Worm (Caenorhabditis elegans) whole organism, late embryonic: ENCODE measurements around the gene elk-2.

Experiments used
- F13H6.1 ChIP-seq: sonication (generic microtip); optimal IDR thresholded peaks from 2 replicates; lab custom pipeline; 2016; ENCODE audit warnings: missing genetic modification characterization, missing compliant biosample characterization
- ceh-30 ChIP-seq: fragments of 150-350 bp; optimal IDR thresholded peaks from 2 replicates; lab custom pipeline; 2014; ENCODE audit warnings: missing biosample characterization, missing genetic modification characterization
- dve-1 ChIP-seq: sonication (generic microtip); optimal IDR thresholded peaks from 2 replicates; lab custom pipeline; 2017; ENCODE audit warnings: antibody characterized with exemption, mild to moderate bottlenecking, missing genetic modification characterization, missing compliant biosample characterization
- elt-2 ChIP-seq: sonication (generic microtip); optimal IDR thresholded peaks from 2 replicates; lab custom pipeline; 2016; ENCODE audit warnings: missing genetic modification reagents, missing genetic modification characterization, missing compliant biosample characterization
- elt-4 ChIP-seq: sonication (generic microtip); optimal IDR thresholded peaks from 2 replicates; lab custom pipeline; 2016; ENCODE audit warnings: missing genetic modification characterization, missing compliant biosample characterization
- fkh-6 ChIP-seq: sonication (generic microtip); optimal IDR thresholded peaks from 2 replicates; lab custom pipeline; 2016; ENCODE audit warnings: missing genetic modification characterization, missing compliant biosample characterization
- gmeb-2 ChIP-seq: sonication (generic microtip); optimal IDR thresholded peaks from 2 replicates; lab custom pipeline; 2016; ENCODE audit warnings: missing genetic modification characterization, inconsistent platforms, missing compliant biosample characterization
- hlh-8 ChIP-seq: sonication (generic microtip); optimal IDR thresholded peaks from 2 replicates; lab custom pipeline; 2016; ENCODE audit warnings: missing genotype, missing genetic modification characterization, missing compliant biosample characterization
- pat-9 ChIP-seq: fragments of 200-800 bp; sonication (Bioruptor generic); optimal IDR thresholded peaks from 2 replicates; lab custom pipeline; 2018; ENCODE audit warnings: mild to moderate bottlenecking, missing genetic modification characterization, moderate library complexity, missing compliant biosample characterization
- pha-4 ChIP-seq: fragments of 150-350 bp; optimal IDR thresholded peaks from 2 replicates; lab custom pipeline; 2018; ENCODE audit warnings: missing biosample characterization, missing genetic modification reagents, missing genetic modification characterization
- pqm-1 ChIP-seq: sonication (generic microtip); optimal IDR thresholded peaks from 2 replicates; lab custom pipeline; 2016; ENCODE audit warnings: missing genetic modification characterization, missing compliant biosample characterization
- sox-4 ChIP-seq: sonication (generic microtip); optimal IDR thresholded peaks from 2 replicates; lab custom pipeline; 2017; ENCODE audit warnings: mild to moderate bottlenecking, missing genetic modification characterization, inconsistent platforms, missing compliant biosample characterization
- tbx-7 ChIP-seq: sonication (generic microtip); optimal IDR thresholded peaks from 2 replicates; lab custom pipeline; 2016; ENCODE audit warnings: missing genotype, missing genetic modification characterization, missing compliant biosample characterization
- unc-55 ChIP-seq: sonication (generic microtip); optimal IDR thresholded peaks from 2 replicates; lab custom pipeline; 2017; ENCODE audit warnings: missing biosample characterization, missing genetic modification reagents, missing genetic modification characterization

ce11 chrX:146832-147231 is 38.0 kb upstream of the elk-2 start:
- no peak for TF ChIP-seq gmeb-2
- no peak for TF ChIP-seq hlh-8 (tag; lab: Kevin White, UChicago)
- no peak for TF ChIP-seq elt-4 (tag; lab: Kevin White, UChicago)
- TF ChIP-seq fkh-6 (tag; lab: Kevin White, UChicago): no peak
- no peak for TF ChIP-seq dve-1 (tag; lab: Kevin White, UChicago)
- no peak for TF ChIP-seq pqm-1 (tag; lab: Kevin White, UChicago)
- no peak for TF ChIP-seq pha-4 (tag; lab: Kevin White, UChicago)
- TF ChIP-seq pat-9 (tag; lab: Kevin White, UChicago): no peak
- no peak for TF ChIP-seq tbx-7 (tag; lab: Kevin White, UChicago)
- TF ChIP-seq unc-55 (GFP tag; lab: Kevin White, UChicago): no peak
- TF ChIP-seq sox-4 (tag; lab: Kevin White, UChicago): no peak
- no peak for TF ChIP-seq elt-2
- TF ChIP-seq F13H6.1 (tag; lab: Kevin White, UChicago): no peak
- no peak for TF ChIP-seq ceh-30 (tag; lab: Kevin White, UChicago)
